Fruit fly (Drosophila melanogaster) whole organism, embryonic: Measurements from ENCODE around the gene CG46309.

ENCODE experiments used
- B-H1 ChIP-seq: fragments of 200-800 bp; sonication (Bioruptor generic); IDR thresholded peaks from 3 replicates; pipeline ENCODE4 v1.3.6; 2022; ENCODE audit warnings: missing biosample characterization, missing genetic modification characterization
- BEAF-32 ChIP-seq: fragments of 200-800 bp; sonication (Bioruptor generic); optimal IDR thresholded peaks from 3 replicates; lab custom pipeline; 2017; ENCODE audit warnings: missing biosample characterization, missing genetic modification characterization, mild to moderate bottlenecking, moderate library complexity, missing genetic modification reagents
- Bgb ChIP-seq: fragments of 200-800 bp; sonication (Bioruptor generic); IDR thresholded peaks from 2 replicates; pipeline ENCODE4 v1.3.6; 2022; ENCODE audit warnings: missing biosample characterization, missing genetic modification characterization; ENCODE audit not compliant: partially characterized antibody
- CG10431 ChIP-seq: fragments of 200-800 bp; sonication (Bioruptor generic); optimal IDR thresholded peaks from 3 replicates; lab custom pipeline; 2018; ENCODE audit warnings: missing biosample characterization, mild to moderate bottlenecking, missing genetic modification characterization
- CG10543 ChIP-seq: fragments of 200-800 bp; sonication (Bioruptor generic); optimal IDR thresholded peaks from 3 replicates; lab custom pipeline; 2017; ENCODE audit warnings: missing biosample characterization, mild to moderate bottlenecking, missing genetic modification characterization, moderate library complexity
- CG11456 ChIP-seq: fragments of 200-800 bp; sonication (Bioruptor generic); IDR thresholded peaks from 3 replicates; pipeline ENCODE4 v1.3.6; 2022; ENCODE audit warnings: missing biosample characterization, missing genetic modification characterization
- CG15601 ChIP-seq: fragments of 200-800 bp; sonication (Bioruptor generic); optimal IDR thresholded peaks from 3 replicates; lab custom pipeline; 2019; ENCODE audit warnings: missing biosample characterization, mild to moderate bottlenecking, missing genetic modification characterization, moderate library complexity
- CG16815 ChIP-seq: fragments of 200-800 bp; sonication (Bioruptor generic); optimal IDR thresholded peaks from 3 replicates; lab custom pipeline; 2017; ENCODE audit warnings: missing biosample characterization, mild to moderate bottlenecking, missing genetic modification characterization
- CG17802 ChIP-seq: fragments of 200-800 bp; sonication (Bioruptor generic); optimal IDR thresholded peaks from 2 replicates; lab custom pipeline; 2018; ENCODE audit warnings: missing biosample characterization, mild to moderate bottlenecking, missing genetic modification characterization, moderate library complexity
- CG30403 ChIP-seq: fragments of 200-800 bp; sonication (Bioruptor generic); optimal IDR thresholded peaks from 3 replicates; lab custom pipeline; 2016; ENCODE audit warnings: missing biosample characterization, missing genetic modification characterization
- CG31365 ChIP-seq: fragments of 200-800 bp; sonication (Bioruptor generic); optimal IDR thresholded peaks from 2 replicates; lab custom pipeline; 2018; ENCODE audit warnings: missing biosample characterization, mild to moderate bottlenecking, missing genetic modification characterization
- CG43689 ChIP-seq: fragments of 200-800 bp; sonication (Bioruptor generic); IDR thresholded peaks from 2 replicates; pipeline ENCODE4 v1.3.6; 2022; ENCODE audit warnings: missing biosample characterization, missing genetic modification characterization
- CG4707 ChIP-seq: fragments of 200-800 bp; sonication (Bioruptor generic); optimal IDR thresholded peaks from 2 replicates; lab custom pipeline; 2018; ENCODE audit warnings: missing biosample characterization, mild to moderate bottlenecking, missing genetic modification characterization, moderate library complexity
- CG7357 ChIP-seq: fragments of 200-800 bp; sonication (Bioruptor generic); IDR thresholded peaks from 3 replicates; pipeline ENCODE4 v1.3.6; 2022; ENCODE audit warnings: missing biosample characterization, missing genetic modification characterization
- CG7372 ChIP-seq: fragments of 200-800 bp; sonication (Bioruptor generic); IDR thresholded peaks from 2 replicates; pipeline ENCODE4 v1.3.6; 2022; ENCODE audit warnings: missing biosample characterization, missing genetic modification characterization
- CG7963 ChIP-seq: fragments of 200-800 bp; sonication (Bioruptor generic); IDR thresholded peaks from 3 replicates; pipeline ENCODE4 v1.3.6; 2022; ENCODE audit warnings: missing biosample characterization, missing genetic modification characterization; ENCODE audit not compliant: partially characterized antibody
- CG8944 ChIP-seq: fragments of 200-800 bp; sonication (Bioruptor generic); optimal IDR thresholded peaks from 3 replicates; lab custom pipeline; 2016; ENCODE audit warnings: missing biosample characterization, missing genetic modification characterization
- CrebB ChIP-seq: fragments of 200-800 bp; sonication (Bioruptor generic); optimal IDR thresholded peaks from 3 replicates; lab custom pipeline; 2018; ENCODE audit warnings: missing biosample characterization, mild to moderate bottlenecking, missing genetic modification characterization
- Dref ChIP-seq: fragments of 200-800 bp; sonication (Bioruptor generic); IDR thresholded peaks from 2 replicates; pipeline ENCODE4 v1.3.6; 2022; ENCODE audit warnings: missing biosample characterization, missing genetic modification characterization
- ERR ChIP-seq: fragments of 200-800 bp; sonication (Bioruptor generic); optimal IDR thresholded peaks from 2 replicates; lab custom pipeline; 2016; ENCODE audit warnings: missing biosample characterization, missing genetic modification characterization
- Eip74EF ChIP-seq, 2 experiments: fragments of 200-800 bp in 1 of 2; fragments of >200 bp in 1 of 2; sonication (Bioruptor generic) in 1 of 2; optimal IDR thresholded peaks; 2 replicates each; lab custom pipeline; 2017 to 2019; ENCODE audit warnings: missing biosample characterization in 2 of 2, missing genetic modification characterization in 2 of 2, mild to moderate bottlenecking in 1 of 2, moderate library complexity in 1 of 2
- Lhr ChIP-seq: fragments of 200-800 bp; sonication (Bioruptor generic); optimal IDR thresholded peaks from 3 replicates; lab custom pipeline; 2017; ENCODE audit warnings: mild to moderate bottlenecking, missing biosample characterization, missing genetic modification reagents, missing genetic modification characterization
- Lim3 ChIP-seq: fragments of 200-800 bp; sonication (Bioruptor generic); IDR thresholded peaks from 2 replicates; pipeline ENCODE4 v1.3.6; 2022; ENCODE audit warnings: missing biosample characterization, missing genetic modification characterization
- MESR4 ChIP-seq: fragments of 200-800 bp; sonication (Bioruptor generic); optimal IDR thresholded peaks from 2 replicates; lab custom pipeline; 2018; ENCODE audit warnings: missing biosample characterization, mild to moderate bottlenecking, missing genetic modification characterization, moderate library complexity
- Sry-β ChIP-seq: fragments of 200-800 bp; sonication (Bioruptor generic); optimal IDR thresholded peaks from 2 replicates; lab custom pipeline; 2018; ENCODE audit warnings: missing biosample characterization, mild to moderate bottlenecking, missing genetic modification characterization, moderate library complexity
- amos ChIP-seq: fragments of 200-800 bp; sonication (Bioruptor generic); IDR thresholded peaks from 2 replicates; pipeline ENCODE4 v1.3.6; 2022; ENCODE audit warnings: missing biosample characterization, missing genetic modification characterization; ENCODE audit not compliant: partially characterized antibody
- ato ChIP-seq: fragments of 200-800 bp; sonication (Bioruptor generic); IDR thresholded peaks from 2 replicates; pipeline ENCODE4 v1.3.6; 2022; ENCODE audit warnings: missing biosample characterization, missing genetic modification characterization; ENCODE audit not compliant: partially characterized antibody
- bab2 ChIP-seq: fragments of 200-800 bp; sonication (Bioruptor generic); optimal IDR thresholded peaks from 2 replicates; lab custom pipeline; 2016; ENCODE audit warnings: missing biosample characterization, missing genetic modification characterization
- cas ChIP-seq: fragments of 200-800 bp; sonication (Bioruptor generic); IDR thresholded peaks from 2 replicates; pipeline ENCODE4 v1.3.6; 2022; ENCODE audit warnings: missing biosample characterization, missing genetic modification characterization
- chn ChIP-seq: fragments of 200-800 bp; sonication (Bioruptor generic); optimal IDR thresholded peaks from 2 replicates; lab custom pipeline; 2016; ENCODE audit warnings: missing biosample characterization, missing genetic modification characterization
- croc ChIP-seq: fragments of 200-800 bp; sonication (Bioruptor generic); conservative IDR thresholded peaks from 3 replicates; pipeline ENCODE4 v1.3.6; 2022; ENCODE audit warnings: missing biosample characterization, missing genetic modification characterization
- crol ChIP-seq: fragments of 200-800 bp; sonication (Bioruptor generic); IDR thresholded peaks from 2 replicates; pipeline ENCODE4 v1.3.6; 2022; ENCODE audit warnings: missing biosample characterization, missing genetic modification characterization
- esg ChIP-seq: fragments of 200-800 bp; sonication (Bioruptor generic); conservative IDR thresholded peaks from 2 replicates; pipeline ENCODE4 v1.3.6; 2022; ENCODE audit warnings: missing biosample characterization, missing genetic modification characterization
- eve ChIP-seq, 2 experiments: fragments of >200 bp; optimal IDR thresholded peaks; 2 replicates each; lab custom pipeline; 2017; ENCODE audit warnings: missing biosample characterization in 2 of 2, missing genetic modification characterization in 2 of 2
- exex ChIP-seq: fragments of 200-800 bp; sonication (Bioruptor generic); optimal IDR thresholded peaks from 4 replicates; lab custom pipeline; 2018; ENCODE audit warnings: missing biosample characterization, mild to moderate bottlenecking, missing genetic modification characterization, moderate library complexity
- gcm ChIP-seq: fragments of 200-800 bp; sonication (Bioruptor generic); optimal IDR thresholded peaks from 2 replicates; lab custom pipeline; 2019; ENCODE audit warnings: missing biosample characterization, mild to moderate bottlenecking, missing genetic modification characterization, moderate library complexity
- hb ChIP-seq: fragments of 200-800 bp; sonication (Bioruptor generic); IDR thresholded peaks from 3 replicates; pipeline ENCODE4 v1.3.6; 2022; ENCODE audit warnings: missing biosample characterization, missing genetic modification characterization; ENCODE audit not compliant: partially characterized antibody
- jumu ChIP-seq: fragments of 200-800 bp; sonication (Bioruptor generic); optimal IDR thresholded peaks from 3 replicates; lab custom pipeline; 2016; ENCODE audit warnings: missing biosample characterization, missing genetic modification characterization
- knrl ChIP-seq: fragments of 200-800 bp; sonication (Bioruptor generic); IDR thresholded peaks from 3 replicates; pipeline ENCODE4 v1.3.6; 2022; ENCODE audit warnings: missing biosample characterization, missing genetic modification characterization; ENCODE audit not compliant: partially characterized antibody
- lab ChIP-seq: fragments of 200-800 bp; sonication (Bioruptor generic); optimal IDR thresholded peaks from 3 replicates; lab custom pipeline; 2017; ENCODE audit warnings: missing biosample characterization, missing genetic modification characterization, mild to moderate bottlenecking, moderate library complexity, missing genetic modification reagents
- lov ChIP-seq, 2 experiments: fragments of 200-800 bp in 1 of 2; fragments of >200 bp in 1 of 2; sonication (Bioruptor generic) in 1 of 2; IDR thresholded peaks in 1 of 2; optimal IDR thresholded peaks in 1 of 2; 2 replicates in 1 of 2; 3 replicates in 1 of 2; pipeline versions ENCODE4 v1.3.6 to Lab custom; 2017 to 2022; ENCODE audit warnings: missing biosample characterization in 1 of 2, missing genetic modification characterization in 1 of 2
- mld ChIP-seq: fragments of 200-800 bp; sonication (Bioruptor generic); IDR thresholded peaks from 3 replicates; pipeline ENCODE4 v1.3.6; 2022; ENCODE audit warnings: missing biosample characterization, missing genetic modification characterization; ENCODE audit not compliant: partially characterized antibody
- nom ChIP-seq: fragments of 200-800 bp; sonication (Bioruptor generic); optimal IDR thresholded peaks from 2 replicates; lab custom pipeline; 2017; ENCODE audit warnings: missing biosample characterization, missing genetic modification characterization, mild to moderate bottlenecking, moderate library complexity, missing genetic modification reagents
- pnt ChIP-seq: fragments of 200-800 bp; sonication (Bioruptor generic); optimal IDR thresholded peaks from 3 replicates; lab custom pipeline; 2016; ENCODE audit warnings: missing biosample characterization, missing genetic modification characterization
- row ChIP-seq: fragments of 200-800 bp; sonication (Bioruptor generic); IDR thresholded peaks from 3 replicates; pipeline ENCODE4 v1.3.6; 2022; ENCODE audit warnings: missing biosample characterization, missing genetic modification characterization
- sisA ChIP-seq: fragments of 200-800 bp; sonication (Bioruptor generic); IDR thresholded peaks from 2 replicates; pipeline ENCODE4 v1.3.6; 2022; ENCODE audit warnings: missing biosample characterization, missing genetic modification characterization
- so ChIP-seq: fragments of 200-800 bp; sonication (Bioruptor generic); IDR thresholded peaks from 3 replicates; pipeline ENCODE4 v1.3.6; 2022; ENCODE audit warnings: missing biosample characterization, missing genetic modification characterization
- z ChIP-seq: fragments of 200-800 bp; sonication (Bioruptor generic); IDR thresholded peaks from 3 replicates; pipeline ENCODE4 v1.3.6; 2022; ENCODE audit warnings: missing biosample characterization, missing genetic modification characterization

The CG46309 gene

DNA sequence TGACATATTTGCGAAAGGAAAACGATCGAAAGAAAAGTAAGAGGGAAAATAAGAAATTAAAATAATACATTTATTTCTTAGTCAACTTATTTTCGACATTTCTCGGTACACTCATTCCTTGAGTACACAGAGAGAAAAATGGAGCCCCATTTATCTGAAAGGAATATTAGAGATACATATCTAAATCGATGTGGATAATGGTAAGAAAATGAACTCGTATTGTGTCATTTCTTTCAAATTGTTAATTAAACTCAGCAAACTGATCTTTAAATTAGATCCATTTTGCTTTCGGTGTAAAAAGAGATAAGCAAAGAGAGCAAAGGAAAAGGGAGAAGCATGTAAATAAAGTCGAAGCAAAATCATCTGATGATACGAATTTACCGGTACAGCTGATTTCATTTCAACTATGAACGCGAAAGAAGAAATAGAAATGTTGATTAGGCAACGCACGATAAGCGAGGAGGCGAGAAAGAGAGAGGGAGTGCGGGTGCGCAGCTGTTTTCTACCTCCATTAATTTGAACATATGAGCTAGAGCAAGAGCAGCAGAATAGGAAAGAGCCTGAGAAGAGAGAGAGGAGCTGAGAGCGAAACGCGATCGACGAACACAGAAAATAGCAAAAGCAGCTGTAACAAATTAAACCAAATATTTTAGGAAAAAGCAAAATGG, 34.2 kb upstream of the CG46309 start (continued):
- TF ChIP-seq hb (GFP tag; lab: Robert Waterston, UW) (no peak), CrebB (peak; percentile 73), mld (no peak), exex (tag; lab: Kevin White, UChicago) (peak; percentile 39), cas (GFP tag; lab: Robert Waterston, UW) (no peak), jumu (GFP tag; lab: Kevin White, UChicago) (peak; percentile 72), eve (GFP tag; optimal IDR thresholded peaks at IDR 0.05; lab: Kevin White, UChicago) (peak in 1 of 2 experiments; percentile 23), amos (GFP tag; lab: Robert Waterston, UW) (no peak), CG7963 (GFP tag; lab: Robert Waterston, UW) (no peak), row (GFP tag; lab: Robert Waterston, UW) (no peak), CG17802 (tag; lab: Kevin White, UChicago) (peak; percentile 76), lab (GFP tag; lab: Kevin White, UChicago) (peak; percentile 91), Dref (no peak), lov (optimal IDR thresholded peaks at IDR 0.05; lab: Kevin White, UChicago) (no peak), lov (GFP tag; IDR thresholded peaks at IDR 0.05; lab: Robert Waterston, UW) (no peak), MESR4 (GFP tag; lab: Kevin White, UChicago) (peak; percentile 28), so (GFP tag; lab: Robert Waterston, UW) (no peak), croc (GFP tag; lab: Robert Waterston, UW) (peak; percentile 82), Lhr (GFP tag; lab: Kevin White, UChicago) (peak; percentile 62), Lim3 (no peak), CG7372 (GFP tag; lab: Robert Waterston, UW) (no peak), ERR (GFP tag; lab: Kevin White, UChicago) (peak; percentile 59), CG8944 (GFP tag; lab: Kevin White, UChicago) (peak; percentile 84), CG7357 (peak; percentile 83), z (GFP tag; lab: Robert Waterston, UW) (no peak), bab2 (GFP tag; lab: Kevin White, UChicago) (peak; percentile 85), CG11456 (GFP tag; lab: Robert Waterston, UW) (no peak), CG10543 (GFP tag; lab: Kevin White, UChicago) (peak; percentile 24), pnt (GFP tag; lab: Kevin White, UChicago) (peak; percentile 87), knrl (GFP tag; lab: Robert Waterston, UW) (no peak), CG30403 (GFP tag; lab: Kevin White, UChicago) (peak; percentile 82), CG10431 (GFP tag; lab: Kevin White, UChicago) (peak; percentile 65), chn (peak; percentile 89), nom (peak; percentile 12), CG31365 (tag; lab: Kevin White, UChicago) (peak; percentile 63), esg (no peak), ato (no peak), crol (GFP tag; lab: Robert Waterston, UW) (no peak), gcm (GFP tag; lab: Kevin White, UChicago) (peak; percentile 82), sisA (GFP tag; lab: Robert Waterston, UW) (no peak), CG4707 (peak; percentile 71), CG15601 (tag; lab: Kevin White, UChicago) (peak; percentile 75), Eip74EF (GFP tag; optimal IDR thresholded peaks at IDR 0.05; lab: Kevin White, UChicago) (peak in 1 of 2 experiments; percentile 77), CG16815 (peak; percentile 78), B-H1 (GFP tag; lab: Robert Waterston, UW) (no peak), Sry-β (GFP tag; lab: Kevin White, UChicago) (no peak), BEAF-32 (GFP tag; lab: Kevin White, UChicago) (no peak), Bgb (GFP tag; lab: Robert Waterston, UW) (no peak), CG43689 (GFP tag; lab: Robert Waterston, UW) (no peak)
